Fruit fly (Drosophila melanogaster) whole organism, wandering third instar larva: ENCODE data around the gene CG13949.
A peak's percentile ranks its signal among the peaks of the same experiment; 100 is the strongest.

Experiments used
- CG32264 ChIP-seq: fragments of 200-800 bp; sonication (Bioruptor generic); optimal IDR thresholded peaks from 2 replicates; lab custom pipeline; 2016; ENCODE audit warnings: missing biosample characterization, missing genetic modification characterization
- CG9705 ChIP-seq: fragments of 200-800 bp; sonication (Bioruptor generic); optimal IDR thresholded peaks from 2 replicates; lab custom pipeline; 2018; ENCODE audit warnings: missing biosample characterization, mild to moderate bottlenecking, missing genetic modification characterization
- CrebA ChIP-seq: fragments of 200-800 bp; sonication (Bioruptor generic); optimal IDR thresholded peaks from 2 replicates; lab custom pipeline; 2016; ENCODE audit warnings: missing biosample characterization, mild to moderate bottlenecking, missing genetic modification characterization, borderline replicate concordance
- Dfd ChIP-seq: fragments of >200 bp; optimal IDR thresholded peaks from 2 replicates; lab custom pipeline; 2017; ENCODE audit warnings: missing biosample characterization, missing genetic modification characterization
- Dif ChIP-seq: fragments of 200-275, 200-300 bp; sonication (Bioruptor generic); optimal IDR thresholded peaks from 2 replicates; lab custom pipeline; 2018; ENCODE audit warnings: missing biosample characterization, missing genetic modification characterization; ENCODE audit not compliant: partially characterized antibody
- GATAd ChIP-seq: sonication (Bioruptor generic); optimal IDR thresholded peaks from 2 replicates; lab custom pipeline; 2016; ENCODE audit warnings: missing biosample characterization, missing genetic modification characterization
- HLH106 ChIP-seq: fragments of 200-800 bp; optimal IDR thresholded peaks from 3 replicates; lab custom pipeline; 2019; ENCODE audit warnings: missing biosample characterization, mild to moderate bottlenecking, missing genetic modification characterization, moderate library complexity
- Hnf4 ChIP-seq: fragments of 200-800 bp; sonication (Bioruptor generic); optimal IDR thresholded peaks from 2 replicates; lab custom pipeline; 2016; ENCODE audit warnings: missing biosample characterization, mild to moderate bottlenecking, missing genetic modification characterization
- Hr83 ChIP-seq: fragments of 200-300 bp; sonication (Bioruptor generic); optimal IDR thresholded peaks from 2 replicates; lab custom pipeline; 2016; ENCODE audit warnings: missing biosample characterization, mild to moderate bottlenecking, missing genetic modification characterization, moderate library complexity; ENCODE audit not compliant: poor library complexity, severe bottlenecking
- Jra ChIP-seq: sonication (Bioruptor generic); optimal IDR thresholded peaks from 2 replicates; lab custom pipeline; 2016; ENCODE audit warnings: missing biosample characterization, missing genetic modification characterization
- Myc ChIP-seq: fragments of >200 bp; optimal IDR thresholded peaks from 2 replicates; lab custom pipeline; 2017
- OdsH ChIP-seq: fragments of 200-800 bp; sonication (Bioruptor generic); optimal IDR thresholded peaks from 2 replicates; lab custom pipeline; 2016; ENCODE audit warnings: missing biosample characterization, mild to moderate bottlenecking, missing genetic modification characterization
- Rel ChIP-seq, 2 experiments: fragments of 200-800 bp; sonication (Bioruptor generic) in 1 of 2; optimal IDR thresholded peaks; 2 replicates in 1 of 2; 3 replicates in 1 of 2; lab custom pipeline; 2016 to 2019; ENCODE audit warnings: mild to moderate bottlenecking in 2 of 2, missing biosample characterization in 2 of 2, missing genetic modification characterization in 2 of 2, moderate library complexity in 1 of 2
- Sp1 ChIP-seq: fragments of 200-800 bp; sonication (Bioruptor generic); optimal IDR thresholded peaks from 3 replicates; lab custom pipeline; 2019; ENCODE audit warnings: missing biosample characterization, mild to moderate bottlenecking, missing genetic modification characterization, moderate library complexity
- Vsx2 ChIP-seq: fragments of 200-300, 225-300 bp; sonication (Bioruptor generic); optimal IDR thresholded peaks from 2 replicates; lab custom pipeline; 2018; ENCODE audit warnings: missing biosample characterization, missing genetic modification characterization; ENCODE audit not compliant: partially characterized antibody
- br ChIP-seq: fragments of 200-800 bp; sonication (Bioruptor generic); optimal IDR thresholded peaks from 2 replicates; lab custom pipeline; 2016; ENCODE audit warnings: missing biosample characterization, missing genetic modification characterization
- dl ChIP-seq, 2 experiments: fragments of 175-275, 200-275 bp in 1 of 2; fragments of 200-275 bp in 1 of 2; sonication (Bioruptor generic); optimal IDR thresholded peaks; lab custom pipeline; 2018; ENCODE audit warnings: mild to moderate bottlenecking in 2 of 2, missing biosample characterization in 2 of 2, missing genetic modification characterization in 2 of 2, moderate library complexity in 2 of 2; ENCODE audit not compliant: partially characterized antibody in 2 of 2, insufficient read depth in 1 of 2
- dmrt93B ChIP-seq: fragments of 200-800 bp; sonication (Bioruptor generic); optimal IDR thresholded peaks from 2 replicates; lab custom pipeline; 2018; ENCODE audit warnings: missing biosample characterization, mild to moderate bottlenecking, missing genetic modification characterization
- dsf ChIP-seq: sonication (Bioruptor generic); optimal IDR thresholded peaks from 2 replicates; lab custom pipeline; 2016; ENCODE audit warnings: missing biosample characterization, missing genetic modification characterization, borderline replicate concordance
- ey ChIP-seq: fragments of 200-800 bp; sonication (Bioruptor generic); optimal IDR thresholded peaks from 2 replicates; lab custom pipeline; 2016; ENCODE audit warnings: missing biosample characterization, missing genetic modification characterization
- foxo ChIP-seq, 2 experiments: fragments of 200-800 bp; sonication (Bioruptor generic); optimal IDR thresholded peaks; 2 replicates in 1 of 2; 3 replicates in 1 of 2; lab custom pipeline; 2016 to 2017; ENCODE audit warnings: missing biosample characterization in 2 of 2, missing genetic modification characterization in 2 of 2
- fru ChIP-seq: fragments of 200-800 bp; sonication (Bioruptor generic); optimal IDR thresholded peaks from 3 replicates; lab custom pipeline; 2016; ENCODE audit warnings: missing biosample characterization, mild to moderate bottlenecking, missing genetic modification characterization
- h ChIP-seq: fragments of 200-800 bp; sonication (Bioruptor generic); optimal IDR thresholded peaks from 3 replicates; lab custom pipeline; 2016; ENCODE audit warnings: missing biosample characterization, mild to moderate bottlenecking, missing genetic modification characterization
- pan ChIP-seq: fragments of >200 bp; optimal IDR thresholded peaks from 2 replicates; lab custom pipeline; 2017
- psq ChIP-seq: fragments of 200-800 bp; sonication (Bioruptor generic); optimal IDR thresholded peaks from 3 replicates; lab custom pipeline; 2017; ENCODE audit warnings: missing biosample characterization, mild to moderate bottlenecking, missing genetic modification characterization, moderate library complexity
- rgr ChIP-seq: fragments of 200-800 bp; sonication (Bioruptor generic); optimal IDR thresholded peaks from 3 replicates; lab custom pipeline; 2016; ENCODE audit warnings: missing biosample characterization, mild to moderate bottlenecking, missing genetic modification characterization
- sv ChIP-seq: fragments of 200-800 bp; sonication (Bioruptor generic); optimal IDR thresholded peaks from 3 replicates; lab custom pipeline; 2016; ENCODE audit warnings: missing biosample characterization, missing genetic modification characterization
- tai ChIP-seq: sonication (Bioruptor generic); optimal IDR thresholded peaks from 2 replicates; lab custom pipeline; 2016; ENCODE audit warnings: missing biosample characterization, missing genetic modification characterization
- woc ChIP-seq: sonication (Bioruptor generic); optimal IDR thresholded peaks from 2 replicates; lab custom pipeline; 2016; ENCODE audit warnings: missing biosample characterization, mild to moderate bottlenecking, missing genetic modification characterization

CG13949 gene

dm6 chr2L:855052-855547 lies at the start of gene CG13949:
CG13949 (plus strand) TSS chr2L:855337.
- peak; percentile 51 for TF ChIP-seq Sp1 (GFP tag; lab: Kevin White, UChicago)
- TF ChIP-seq br: no peak
- TF ChIP-seq foxo (GFP tag; optimal IDR thresholded peaks at IDR 0.05; lab: Kevin White, UChicago): peak in 1 of 2 experiments; percentile 61
- TF ChIP-seq sv (GFP tag; lab: Kevin White, UChicago): peak; percentile 33
- peak; percentile 47 for TF ChIP-seq HLH106 (tag; lab: Kevin White, UChicago)
- TF ChIP-seq woc (GFP tag; lab: Kevin White, UChicago): peak; percentile 19
- TF ChIP-seq ey (GFP tag; lab: Kevin White, UChicago): peak; percentile 40
- peak; percentile 12 for TF ChIP-seq psq
- TF ChIP-seq rgr (GFP tag; lab: Kevin White, UChicago): peak; percentile 35
- peak; percentile 19 for TF ChIP-seq fru (GFP tag; lab: Kevin White, UChicago)
- TF ChIP-seq Hnf4: peak; percentile 40
- TF ChIP-seq Hr83 (GFP tag; lab: Kevin White, UChicago): no peak
- peak; percentile 47 for TF ChIP-seq h (GFP tag; lab: Kevin White, UChicago)
- TF ChIP-seq CrebA (GFP tag; lab: Kevin White, UChicago): no peak
- no peak for TF ChIP-seq CG32264 (GFP tag; lab: Kevin White, UChicago)

DNA sequence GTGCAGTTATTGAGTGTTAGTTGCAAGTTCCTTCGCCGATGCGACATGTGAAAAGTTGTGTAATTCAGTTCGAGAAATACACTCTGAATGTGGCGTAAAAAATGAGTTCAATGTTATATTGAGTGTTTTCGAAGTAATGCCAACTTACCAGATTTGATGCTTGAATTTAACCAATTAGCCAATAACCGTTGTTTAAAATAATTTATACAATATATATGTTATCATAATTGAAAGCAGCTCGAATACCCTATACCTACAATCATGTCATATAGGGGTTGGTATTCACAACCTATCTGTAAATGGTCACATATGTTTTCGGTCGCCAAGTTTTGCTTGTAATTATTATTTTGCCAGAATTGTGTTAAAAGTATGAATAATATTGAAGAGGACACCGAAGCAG lies 44.9 kb upstream of the CG13949 start, which contains the start of gene Nnf1b:
Gene Nnf1b (plus strand): TSS at position 301 of the 400 bp plus-strand sequence.
- TF ChIP-seq Dif (GFP tag; lab: Kevin White, UChicago) (no peak), rgr (GFP tag; lab: Kevin White, UChicago) (no peak), br (no peak), sv (GFP tag; lab: Kevin White, UChicago) (no peak), dl (GFP tag; optimal IDR thresholded peaks at IDR 0.05; lab: Kevin White, UChicago; ENCODE audit: insufficient read depth in 1 of 2, partially characterized antibody in 2 of 2) (no peak), OdsH (GFP tag; lab: Kevin White, UChicago) (no peak), Myc (no peak), Jra (GFP tag; lab: Kevin White, UChicago) (no peak), psq (no peak), pan (no peak), Vsx2 (no peak), Hr83 (GFP tag; lab: Kevin White, UChicago) (no peak), woc (GFP tag; lab: Kevin White, UChicago) (no peak), CG32264 (GFP tag; lab: Kevin White, UChicago) (no peak), tai (GFP tag; lab: Kevin White, UChicago) (no peak), Sp1 (GFP tag; lab: Kevin White, UChicago) (no peak)

dm6 chr2L:811405-811804 lies 43.7 kb upstream of the CG13949 start, which contains the start of gene Dbp21E2:
Dbp21E2 (plus strand) TSS chr2L:811584.
- TF ChIP-seq fru (GFP tag; lab: Kevin White, UChicago): no peak
- no peak for TF ChIP-seq dl (GFP tag; optimal IDR thresholded peaks at IDR 0.05; lab: Kevin White, UChicago; ENCODE audit: insufficient read depth in 1 of 2, partially characterized antibody in 2 of 2)
- no peak for TF ChIP-seq GATAd
- no peak for TF ChIP-seq Rel (GFP tag; optimal IDR thresholded peaks at IDR 0.05; lab: Kevin White, UChicago)
- TF ChIP-seq Rel (tag; optimal IDR thresholded peaks at IDR 0.05; lab: Kevin White, UChicago): peak; percentile 9
- TF ChIP-seq Jra (GFP tag; lab: Kevin White, UChicago): no peak

- TF ChIP-seq Myc: peak; percentile 73
- TF ChIP-seq Rel (GFP tag; optimal IDR thresholded peaks at IDR 0.05; lab: Kevin White, UChicago): no peak
- no peak for TF ChIP-seq Rel (tag; optimal IDR thresholded peaks at IDR 0.05; lab: Kevin White, UChicago)
- TF ChIP-seq Dfd (GFP tag; lab: Kevin White, UChicago): no peak
- TF ChIP-seq br: no peak
- no peak for TF ChIP-seq Vsx2
- no peak for TF ChIP-seq fru (GFP tag; lab: Kevin White, UChicago)
Observed at dm6 chr2L:815785-816389, 39.2 kb upstream of the CG13949 start, which contains the start of the genes Saf6 and Pex12. Saf6 (minus strand) TSS chr2L:815950. Pex12 (plus strand) TSS chr2L:815993.

DNA sequence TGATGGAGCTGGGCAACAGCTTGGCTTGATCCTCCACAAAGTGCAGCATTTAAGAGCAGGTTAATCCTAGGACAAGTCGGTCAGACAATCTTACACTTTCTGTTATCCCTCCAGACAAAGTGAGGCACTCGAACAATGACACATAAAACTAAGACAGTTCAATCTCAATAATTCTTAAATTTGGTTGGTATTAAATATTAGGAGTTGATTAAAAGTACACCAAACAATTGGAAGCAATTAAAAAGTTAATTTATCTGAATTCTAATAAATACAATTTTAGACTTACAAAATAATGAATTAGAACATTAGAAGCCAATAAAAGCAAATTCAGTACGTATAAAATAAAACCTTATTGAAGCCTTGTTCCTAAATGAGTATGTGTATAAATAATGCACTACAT lies 37.3 kb upstream of the CG13949 start, which contains the start of gene CG15880:
Gene CG15880 (minus strand): TSS at position 101 of the 400 bp plus-strand sequence.
- TF ChIP-seq dsf (no peak), dl (GFP tag; optimal IDR thresholded peaks at IDR 0.05; lab: Kevin White, UChicago; ENCODE audit: insufficient read depth in 1 of 2, partially characterized antibody in 2 of 2) (no peak), CG32264 (GFP tag; lab: Kevin White, UChicago) (no peak), psq (no peak), dmrt93B (GFP tag; lab: Kevin White, UChicago) (no peak), Dfd (GFP tag; lab: Kevin White, UChicago) (no peak), CG9705 (no peak), tai (GFP tag; lab: Kevin White, UChicago) (no peak)
- TF ChIP-seq, all 38 proteins: peak for 0
